Fruit fly (Drosophila melanogaster) whole organism, pupa: ENCODE data around the gene CG31323.

ENCODE experiments used
- CG10348 ChIP-seq: fragments of 200-800 bp; sonication (Bioruptor generic); IDR thresholded peaks from 2 replicates; pipeline ENCODE4 v1.3.6; 2022; ENCODE audit warnings: missing biosample characterization, missing genetic modification characterization
- CG12605 ChIP-seq: fragments of 200-800 bp; sonication (Bioruptor generic); IDR thresholded peaks from 2 replicates; pipeline ENCODE4 v1.3.6; 2022; ENCODE audit warnings: missing biosample characterization, missing genetic modification characterization
- CG13204 ChIP-seq: fragments of 200-800 bp; sonication (Bioruptor generic); optimal IDR thresholded peaks from 2 replicates; lab custom pipeline; 2018; ENCODE audit warnings: missing biosample characterization, mild to moderate bottlenecking, missing genetic modification characterization, moderate library complexity
- CG14655 ChIP-seq: fragments of 200-800 bp; sonication (Bioruptor generic); optimal IDR thresholded peaks from 3 replicates; lab custom pipeline; 2017; ENCODE audit warnings: mild to moderate bottlenecking, missing biosample characterization, missing genetic modification reagents, missing genetic modification characterization
- CG15710 ChIP-seq: fragments of 200-800 bp; sonication (Bioruptor generic); optimal IDR thresholded peaks from 2 replicates; lab custom pipeline; 2018; ENCODE audit warnings: missing biosample characterization, mild to moderate bottlenecking, missing genetic modification characterization, moderate library complexity
- CG17806 ChIP-seq: fragments of 200-800 bp; sonication (Bioruptor generic); optimal IDR thresholded peaks from 2 replicates; lab custom pipeline; 2018; ENCODE audit warnings: missing biosample characterization, mild to moderate bottlenecking, missing genetic modification characterization, moderate library complexity
- CG32121 ChIP-seq: fragments of 200-800 bp; sonication (Bioruptor generic); IDR thresholded peaks from 2 replicates; pipeline ENCODE4 v1.3.6; 2022; ENCODE audit warnings: missing biosample characterization, missing genetic modification characterization
- CG34367 ChIP-seq: fragments of 200-800 bp; sonication (Bioruptor generic); optimal IDR thresholded peaks from 2 replicates; lab custom pipeline; 2018; ENCODE audit warnings: missing biosample characterization, mild to moderate bottlenecking, missing genetic modification characterization
- CG4496 ChIP-seq: fragments of 200-800 bp; sonication (Bioruptor generic); IDR thresholded peaks from 3 replicates; pipeline ENCODE4 v1.3.6; 2022; ENCODE audit warnings: missing biosample characterization, missing genetic modification characterization
- CG8159 ChIP-seq: fragments of 200-800 bp; sonication (Bioruptor generic); optimal IDR thresholded peaks from 3 replicates; lab custom pipeline; 2018; ENCODE audit warnings: missing biosample characterization, mild to moderate bottlenecking, missing genetic modification characterization, moderate library complexity
- CG8301 ChIP-seq: fragments of 200-800 bp; sonication (Bioruptor generic); optimal IDR thresholded peaks from 2 replicates; lab custom pipeline; 2018; ENCODE audit warnings: missing biosample characterization, mild to moderate bottlenecking, missing genetic modification characterization
- CG9948 ChIP-seq: fragments of 200-800 bp; sonication (Bioruptor generic); optimal IDR thresholded peaks from 2 replicates; lab custom pipeline; 2018; ENCODE audit warnings: missing biosample characterization, mild to moderate bottlenecking, missing genetic modification characterization, moderate library complexity
- D1 ChIP-seq: fragments of 200-800 bp; sonication (Bioruptor generic); optimal IDR thresholded peaks from 2 replicates; lab custom pipeline; 2018; ENCODE audit warnings: missing biosample characterization, mild to moderate bottlenecking, missing genetic modification characterization, moderate library complexity
- EcR ChIP-seq: fragments of 200-800 bp; sonication (Bioruptor generic); optimal IDR thresholded peaks from 3 replicates; lab custom pipeline; 2019; ENCODE audit warnings: missing biosample characterization, missing genetic modification characterization, mild to moderate bottlenecking, moderate library complexity, missing genetic modification reagents
- Ets98B ChIP-seq: fragments of 200-800 bp; sonication (Bioruptor generic); IDR thresholded peaks from 2 replicates; pipeline ENCODE4 v1.3.6; 2022; ENCODE audit warnings: missing biosample characterization, missing genetic modification characterization
- Pif1A ChIP-seq: fragments of 200-800 bp; sonication (Bioruptor generic); optimal IDR thresholded peaks from 3 replicates; lab custom pipeline; 2016; ENCODE audit warnings: missing biosample characterization, missing genetic modification characterization
- Pif1B ChIP-seq: fragments of 200-800 bp; sonication (Bioruptor generic); optimal IDR thresholded peaks from 3 replicates; lab custom pipeline; 2016; ENCODE audit warnings: missing biosample characterization, missing genetic modification characterization
- Snoo ChIP-seq: fragments of 200-800 bp; sonication (Bioruptor generic); optimal IDR thresholded peaks from 3 replicates; lab custom pipeline; 2017; ENCODE audit warnings: missing biosample characterization, mild to moderate bottlenecking, missing genetic modification characterization, inconsistent platforms
- fd96Ca ChIP-seq: fragments of 200-800 bp; sonication (Bioruptor generic); IDR thresholded peaks from 3 replicates; pipeline ENCODE4 v1.3.6; 2022; ENCODE audit warnings: missing biosample characterization, missing genetic modification characterization
- gl ChIP-seq: fragments of 200-800 bp; sonication (Bioruptor generic); optimal IDR thresholded peaks from 2 replicates; lab custom pipeline; 2018; ENCODE audit warnings: missing biosample characterization, mild to moderate bottlenecking, missing genetic modification characterization
- rn ChIP-seq: fragments of 200-800 bp; sonication (Bioruptor generic); IDR thresholded peaks from 2 replicates; pipeline ENCODE4 v1.3.6; 2022; ENCODE audit warnings: missing biosample characterization, missing genetic modification characterization

CG31323 gene

dm6 chr3R:26185201-26185688 lies 14.6 kb downstream of the CG31323 start, which contains the start of gene CG31086:
TSS of gene CG31086 (plus strand) at chr3R:26185251.
- no peak for TF ChIP-seq CG32121 (GFP tag; lab: Robert Waterston, UW)
- TF ChIP-seq, all 21 proteins: peak for 0

dm6 chr3R:26188708-26189107 lies 18.1 kb downstream of the CG31323 start, which contains the start of gene CG6073:
TSS of gene CG6073 (minus strand) at chr3R:26188807.
- TF ChIP-seq CG12605 = no peak
- TF ChIP-seq CG15710 (tag; lab: Kevin White, UChicago) = no peak
- peak; percentile 41; the same call in 1 of the 3 replicates for TF ChIP-seq CG4496 (GFP tag; lab: Robert Waterston, UW)
- no peak for TF ChIP-seq CG9948
- no peak for TF ChIP-seq CG8301 (tag; lab: Kevin White, UChicago)
- TF ChIP-seq CG14655 = no peak
- TF ChIP-seq Ets98B (GFP tag; lab: Robert Waterston, UW) = no peak
- no peak for TF ChIP-seq gl
- TF ChIP-seq CG32121 (GFP tag; lab: Robert Waterston, UW) = no peak
- TF ChIP-seq EcR (GFP tag; lab: Kevin White, UChicago) = no peak
- TF ChIP-seq CG17806 (tag; lab: Kevin White, UChicago) = no peak
- 0 out of 3 replicates have a peak, but pooled peaks have one; percentile 14 for TF ChIP-seq fd96Ca (GFP tag; lab: Robert Waterston, UW)
- no peak for TF ChIP-seq CG8159 (tag; lab: Kevin White, UChicago)
- TF ChIP-seq CG34367 (tag; lab: Kevin White, UChicago) = no peak
- no peak for TF ChIP-seq CG13204 (GFP tag; lab: Kevin White, UChicago)

DNA sequence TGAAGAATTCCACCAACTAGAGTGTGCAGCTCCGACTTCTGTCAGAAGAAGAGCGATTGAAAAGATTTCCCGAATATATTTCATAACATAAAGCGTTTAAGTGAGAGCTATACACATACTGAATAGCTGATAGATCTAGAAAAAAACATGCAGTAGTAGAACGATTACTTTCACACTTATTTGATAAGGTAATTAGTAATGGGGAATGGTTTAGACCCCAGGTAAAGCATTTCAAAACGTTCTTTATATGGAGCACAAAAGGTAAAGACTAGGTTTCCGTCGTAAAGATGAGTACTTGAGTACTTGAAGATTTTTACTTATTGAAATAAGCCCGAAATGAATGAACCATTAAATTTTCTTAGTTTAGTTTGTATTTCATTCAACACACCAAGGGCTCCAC lies 19.2 kb downstream of the CG31323 start, which contains the start of gene CG34130:
CG34130 (minus strand) TSS at position 101 of the 400 bp plus-strand sequence.
- no peak for TF ChIP-seq fd96Ca (GFP tag; lab: Robert Waterston, UW)
- no peak for TF ChIP-seq Pif1A (GFP tag; lab: Kevin White, UChicago)
- TF ChIP-seq gl = no peak
- no peak for TF ChIP-seq CG8301 (tag; lab: Kevin White, UChicago)
- no peak for TF ChIP-seq EcR (GFP tag; lab: Kevin White, UChicago)
- no peak for TF ChIP-seq Ets98B (GFP tag; lab: Robert Waterston, UW)

DNA sequence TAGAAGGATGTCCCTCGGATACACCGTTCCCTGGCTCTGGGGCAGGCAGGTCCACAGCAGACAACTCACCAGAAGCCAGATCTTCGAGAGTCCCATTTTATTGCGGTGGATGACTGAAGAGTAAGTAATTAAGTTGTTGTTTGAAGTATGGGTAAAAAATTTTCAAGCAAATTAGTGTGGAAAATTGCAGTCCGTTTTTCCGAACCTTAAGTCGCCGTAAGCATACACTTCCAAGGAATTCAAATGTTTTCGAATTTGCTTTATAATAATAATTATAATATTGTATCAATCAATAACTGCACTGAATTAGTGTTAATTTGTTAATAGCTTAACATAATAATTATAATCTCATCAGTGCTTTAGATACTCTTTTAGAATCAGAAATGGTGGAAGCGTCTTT lies 20.5 kb downstream of the CG31323 start, which contains the start of gene CG34129:
CG34129 (minus strand) TSS at position 101 of the 400 bp plus-strand sequence.
- TF ChIP-seq rn (no peak), CG14655 (no peak), Snoo (no peak), CG32121 (GFP tag; lab: Robert Waterston, UW) (no peak), CG8301 (tag; lab: Kevin White, UChicago) (no peak), CG13204 (GFP tag; lab: Kevin White, UChicago) (no peak), CG34367 (tag; lab: Kevin White, UChicago) (no peak), CG10348 (no peak)

DNA sequence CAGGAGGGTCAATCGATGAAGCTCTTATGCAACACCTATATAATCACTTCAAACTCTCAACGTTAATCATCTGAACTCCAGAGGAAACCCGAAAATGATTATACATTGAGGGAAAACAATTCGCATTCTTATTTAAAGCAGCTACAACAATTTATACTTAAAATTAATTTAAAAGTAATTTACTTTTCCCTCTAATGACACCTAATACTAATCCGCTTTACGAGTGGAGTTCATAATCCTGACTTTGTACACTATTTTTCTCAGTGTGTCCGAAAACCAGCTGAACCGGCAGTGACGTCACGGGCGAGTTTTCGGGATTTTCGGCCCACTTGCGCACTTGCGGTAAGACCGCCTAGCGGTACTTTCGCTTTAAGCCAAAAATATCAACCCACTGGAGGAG lies 21.6 kb downstream of the CG31323 start:
- TF ChIP-seq CG17806 (tag; lab: Kevin White, UChicago) = no peak
- TF ChIP-seq CG13204 (GFP tag; lab: Kevin White, UChicago) = no peak
- peak; percentile 51; the same call in 1 of the 3 replicates for TF ChIP-seq CG4496 (GFP tag; lab: Robert Waterston, UW)
- no peak for TF ChIP-seq D1 (tag; lab: Kevin White, UChicago)
- TF ChIP-seq CG14655 = no peak
- TF ChIP-seq rn = no peak
- TF ChIP-seq Pif1A (GFP tag; lab: Kevin White, UChicago) = no peak
- TF ChIP-seq CG8159 (tag; lab: Kevin White, UChicago) = no peak
- TF ChIP-seq CG10348 = no peak
- no peak for TF ChIP-seq EcR (GFP tag; lab: Kevin White, UChicago)
- TF ChIP-seq Ets98B (GFP tag; lab: Robert Waterston, UW) = no peak
- no peak for TF ChIP-seq fd96Ca (GFP tag; lab: Robert Waterston, UW)
- peak; percentile 28 for TF ChIP-seq Snoo
- no peak for TF ChIP-seq Pif1B (GFP tag; lab: Kevin White, UChicago)
- TF ChIP-seq CG9948 = no peak
- TF ChIP-seq, all 21 proteins: peak for 2

- no peak for TF ChIP-seq CG17806 (tag; lab: Kevin White, UChicago)
- TF ChIP-seq CG15710 (tag; lab: Kevin White, UChicago) = no peak
- no peak for TF ChIP-seq D1 (tag; lab: Kevin White, UChicago)
- TF ChIP-seq CG12605 = no peak
- no peak for TF ChIP-seq CG32121 (GFP tag; lab: Robert Waterston, UW)
- no peak for TF ChIP-seq EcR (GFP tag; lab: Kevin White, UChicago)
Observed at dm6 chr3R:26194933-26195452, 24.3 kb downstream of the CG31323 start.

dm6 chr3R:26212935-26213334 lies 42.3 kb downstream of the CG31323 start:
- TF ChIP-seq CG17806 (tag; lab: Kevin White, UChicago) (no peak), Pif1B (GFP tag; lab: Kevin White, UChicago) (no peak), gl (no peak), CG10348 (no peak), fd96Ca (GFP tag; lab: Robert Waterston, UW) (no peak), CG4496 (GFP tag; lab: Robert Waterston, UW) (no peak), Ets98B (GFP tag; lab: Robert Waterston, UW) (no peak), CG32121 (GFP tag; lab: Robert Waterston, UW) (no peak), D1 (tag; lab: Kevin White, UChicago) (no peak), EcR (GFP tag; lab: Kevin White, UChicago) (no peak), CG13204 (GFP tag; lab: Kevin White, UChicago) (no peak), CG15710 (tag; lab: Kevin White, UChicago) (no peak), CG12605 (no peak), Snoo (no peak), CG8159 (tag; lab: Kevin White, UChicago) (no peak), rn (no peak), CG34367 (tag; lab: Kevin White, UChicago) (no peak), CG9948 (no peak), Pif1A (GFP tag; lab: Kevin White, UChicago) (no peak)
- TF ChIP-seq, all 21 proteins: peak for 0
